Fruit fly (Drosophila melanogaster) whole organism, embryonic: Measurements from ENCODE around the gene glob3.
A peak's percentile ranks its signal among the peaks of the same experiment; 100 is the strongest.

Experiments used
- Bteb2 ChIP-seq: fragments of 200-800 bp; sonication (Bioruptor generic); optimal IDR thresholded peaks from 2 replicates; lab custom pipeline; 2016; ENCODE audit warnings: missing biosample characterization, missing genetic modification characterization
- CG10462 ChIP-seq: fragments of 200-800 bp; sonication (Bioruptor generic); optimal IDR thresholded peaks from 2 replicates; lab custom pipeline; 2016; ENCODE audit warnings: missing biosample characterization, missing genetic modification characterization
- CG10543 ChIP-seq: fragments of 200-800 bp; sonication (Bioruptor generic); optimal IDR thresholded peaks from 3 replicates; lab custom pipeline; 2017; ENCODE audit warnings: missing biosample characterization, mild to moderate bottlenecking, missing genetic modification characterization, moderate library complexity
- CG11504 ChIP-seq: fragments of 200-800 bp; sonication (Bioruptor generic); optimal IDR thresholded peaks from 3 replicates; lab custom pipeline; 2019; ENCODE audit warnings: missing biosample characterization, mild to moderate bottlenecking, missing genetic modification characterization, moderate library complexity
- CG12219 ChIP-seq: fragments of 200-800 bp; sonication (Bioruptor generic); optimal IDR thresholded peaks from 3 replicates; lab custom pipeline; 2018; ENCODE audit warnings: missing biosample characterization, mild to moderate bottlenecking, missing genetic modification characterization
- CG12236 ChIP-seq: fragments of 200-800 bp; sonication (Bioruptor generic); optimal IDR thresholded peaks from 2 replicates; lab custom pipeline; 2016; ENCODE audit warnings: missing biosample characterization, missing genetic modification characterization
- CG13424 ChIP-seq: fragments of 200-800 bp; sonication (Bioruptor generic); optimal IDR thresholded peaks from 2 replicates; lab custom pipeline; 2019; ENCODE audit warnings: missing biosample characterization, mild to moderate bottlenecking, missing genetic modification characterization, moderate library complexity
- CG17568 ChIP-seq: fragments of 200-800 bp; sonication (Bioruptor generic); optimal IDR thresholded peaks from 2 replicates; lab custom pipeline; 2018; ENCODE audit warnings: missing biosample characterization, mild to moderate bottlenecking, missing genetic modification characterization, moderate library complexity
- CG18599 ChIP-seq: fragments of 200-800 bp; sonication (Bioruptor generic); optimal IDR thresholded peaks from 3 replicates; lab custom pipeline; 2017; ENCODE audit warnings: missing biosample characterization, missing genetic modification characterization, mild to moderate bottlenecking, moderate library complexity, missing genetic modification reagents
- CG2875 ChIP-seq: fragments of 200-800 bp; sonication (Bioruptor generic); optimal IDR thresholded peaks from 2 replicates; lab custom pipeline; 2017; ENCODE audit warnings: missing biosample characterization, mild to moderate bottlenecking, missing genetic modification characterization, missing genetic modification reagents
- CG32532 ChIP-seq: fragments of 200-800 bp; sonication (Bioruptor generic); IDR thresholded peaks from 2 replicates; pipeline ENCODE4 v1.3.6; 2022; ENCODE audit warnings: missing biosample characterization, missing genetic modification characterization
- CG32772 ChIP-seq: fragments of 200-800 bp; sonication (Bioruptor generic); IDR thresholded peaks from 2 replicates; pipeline ENCODE4 v1.3.6; 2022; ENCODE audit warnings: missing biosample characterization, missing genetic modification characterization
- CG33557 ChIP-seq: fragments of 200-800 bp; sonication (Bioruptor generic); optimal IDR thresholded peaks from 2 replicates; lab custom pipeline; 2019; ENCODE audit warnings: missing biosample characterization, mild to moderate bottlenecking, missing genetic modification characterization, moderate library complexity
- CG5953 ChIP-seq: fragments of 200-800 bp; sonication (Bioruptor generic); IDR thresholded peaks from 2 replicates; pipeline ENCODE4 v1.3.6; 2022; ENCODE audit warnings: missing biosample characterization, missing genetic modification characterization
- CG6272 ChIP-seq: fragments of 200-800 bp; sonication (Bioruptor generic); IDR thresholded peaks from 2 replicates; pipeline ENCODE4 v1.3.6; 2022; ENCODE audit warnings: missing biosample characterization, missing genetic modification characterization
- CG7839 ChIP-seq: fragments of 200-800 bp; sonication (Bioruptor generic); optimal IDR thresholded peaks from 3 replicates; lab custom pipeline; 2018; ENCODE audit warnings: missing biosample characterization, mild to moderate bottlenecking, missing genetic modification characterization, moderate library complexity
- CG7987 ChIP-seq: fragments of 200-800 bp; sonication (Bioruptor generic); optimal IDR thresholded peaks from 2 replicates; lab custom pipeline; 2018; ENCODE audit warnings: missing biosample characterization, mild to moderate bottlenecking, missing genetic modification characterization, moderate library complexity
- CG8359 ChIP-seq: fragments of 200-800 bp; sonication (Bioruptor generic); optimal IDR thresholded peaks from 2 replicates; lab custom pipeline; 2017; ENCODE audit warnings: missing biosample characterization, mild to moderate bottlenecking, missing genetic modification characterization, borderline replicate concordance
- CG8765 ChIP-seq: fragments of 200-800 bp; sonication (Bioruptor generic); IDR thresholded peaks from 2 replicates; pipeline ENCODE4 v1.3.6; 2022; ENCODE audit warnings: missing biosample characterization, missing genetic modification characterization
- Deaf1 ChIP-seq: fragments of 200-800 bp; optimal IDR thresholded peaks from 3 replicates; lab custom pipeline; 2019; ENCODE audit warnings: missing biosample characterization, mild to moderate bottlenecking, missing genetic modification characterization, moderate library complexity
- Dll ChIP-seq: fragments of 200-800 bp; sonication (Bioruptor generic); IDR thresholded peaks from 4 replicates; pipeline ENCODE4 v1.3.6; 2022; ENCODE audit warnings: missing biosample characterization, missing genetic modification characterization; ENCODE audit not compliant: partially characterized antibody
- Dref ChIP-seq: fragments of 200-800 bp; sonication (Bioruptor generic); IDR thresholded peaks from 2 replicates; pipeline ENCODE4 v1.3.6; 2022; ENCODE audit warnings: missing biosample characterization, missing genetic modification characterization
- Med ChIP-seq: fragments of 200-800 bp; sonication (Bioruptor generic); peaks from one replicate; lab custom pipeline; 2016; ENCODE audit warnings: missing biosample characterization, missing genetic modification characterization, mild to moderate bottlenecking, inconsistent platforms, moderate library complexity
- Oli ChIP-seq: fragments of 200-800 bp; sonication (Bioruptor generic); optimal IDR thresholded peaks from 2 replicates; lab custom pipeline; 2018; ENCODE audit warnings: missing biosample characterization, mild to moderate bottlenecking, missing genetic modification characterization, moderate library complexity
- Poxn ChIP-seq: fragments of 200-800 bp; sonication (Bioruptor generic); IDR thresholded peaks from 2 replicates; pipeline ENCODE4 v1.3.6; 2022; ENCODE audit warnings: missing biosample characterization, missing genetic modification characterization
- Ptx1 ChIP-seq: fragments of 200-800 bp; sonication (Bioruptor generic); IDR thresholded peaks from 2 replicates; pipeline ENCODE4 v1.3.6; 2022; ENCODE audit warnings: missing biosample characterization, missing genetic modification characterization
- Sry-δ ChIP-seq: fragments of 200-800 bp; sonication (Bioruptor generic); optimal IDR thresholded peaks from 2 replicates; lab custom pipeline; 2016; ENCODE audit warnings: missing biosample characterization, missing genetic modification characterization
- Ssrp ChIP-seq: fragments of 200-800 bp; sonication (Bioruptor generic); optimal IDR thresholded peaks from 2 replicates; lab custom pipeline; 2018; ENCODE audit warnings: missing biosample characterization, mild to moderate bottlenecking, missing genetic modification characterization, moderate library complexity
- Taf1 ChIP-seq: fragments of 200-800 bp; sonication (Bioruptor generic); IDR thresholded peaks from 2 replicates; pipeline ENCODE4 v1.3.6; 2022; ENCODE audit warnings: missing biosample characterization, missing genetic modification characterization
- abd-A ChIP-seq: fragments of 200-800 bp; sonication (Bioruptor generic); optimal IDR thresholded peaks from 3 replicates; lab custom pipeline; 2019; ENCODE audit warnings: missing biosample characterization, mild to moderate bottlenecking, missing genetic modification characterization, moderate library complexity
- aop ChIP-seq: fragments of 200-800 bp; sonication (Bioruptor generic); IDR thresholded peaks from 2 replicates; pipeline ENCODE4 v1.3.6; 2022; ENCODE audit warnings: missing biosample characterization, missing genetic modification characterization
- ash1 ChIP-seq: fragments of 200-800 bp; sonication (Bioruptor generic); optimal IDR thresholded peaks from 2 replicates; lab custom pipeline; 2018; ENCODE audit warnings: missing biosample characterization, mild to moderate bottlenecking, missing genetic modification characterization
- cas ChIP-seq: fragments of 200-800 bp; sonication (Bioruptor generic); IDR thresholded peaks from 2 replicates; pipeline ENCODE4 v1.3.6; 2022; ENCODE audit warnings: missing biosample characterization, missing genetic modification characterization
- crol ChIP-seq: fragments of 200-800 bp; sonication (Bioruptor generic); IDR thresholded peaks from 2 replicates; pipeline ENCODE4 v1.3.6; 2022; ENCODE audit warnings: missing biosample characterization, missing genetic modification characterization
- dimm ChIP-seq: fragments of 200-800 bp; sonication (Bioruptor generic); IDR thresholded peaks from 2 replicates; pipeline ENCODE4 v1.3.6; 2022; ENCODE audit warnings: missing biosample characterization, missing genetic modification characterization
- eve ChIP-seq, 2 experiments: fragments of >200 bp; optimal IDR thresholded peaks; 2 replicates each; lab custom pipeline; 2017; ENCODE audit warnings: missing biosample characterization in 2 of 2, missing genetic modification characterization in 2 of 2
- eyg ChIP-seq: fragments of 200-800 bp; sonication (Bioruptor generic); optimal IDR thresholded peaks from 3 replicates; lab custom pipeline; 2016; ENCODE audit warnings: missing biosample characterization, missing genetic modification characterization
- gem ChIP-seq: fragments of 200-800 bp; sonication (Bioruptor generic); optimal IDR thresholded peaks from 2 replicates; lab custom pipeline; 2019; ENCODE audit warnings: missing biosample characterization, mild to moderate bottlenecking, missing genetic modification characterization, moderate library complexity
- gsb-n ChIP-seq: fragments of 200-800 bp; sonication (Bioruptor generic); optimal IDR thresholded peaks from 3 replicates; lab custom pipeline; 2018; ENCODE audit warnings: missing biosample characterization, mild to moderate bottlenecking, missing genetic modification characterization
- ham ChIP-seq: fragments of 200-800 bp; sonication (Bioruptor generic); IDR thresholded peaks from 2 replicates; pipeline ENCODE4 v1.3.6; 2022; ENCODE audit warnings: missing biosample characterization, missing genetic modification characterization
- mirr ChIP-seq: fragments of 200-800 bp; sonication (Bioruptor generic); optimal IDR thresholded peaks from 3 replicates; lab custom pipeline; 2018; ENCODE audit warnings: missing biosample characterization, mild to moderate bottlenecking, missing genetic modification characterization
- nom ChIP-seq: fragments of 200-800 bp; sonication (Bioruptor generic); optimal IDR thresholded peaks from 2 replicates; lab custom pipeline; 2017; ENCODE audit warnings: missing biosample characterization, missing genetic modification characterization, mild to moderate bottlenecking, moderate library complexity, missing genetic modification reagents
- oc ChIP-seq: fragments of 200-800 bp; sonication (Bioruptor generic); optimal IDR thresholded peaks from 2 replicates; lab custom pipeline; 2018; ENCODE audit warnings: missing biosample characterization, mild to moderate bottlenecking, missing genetic modification characterization, moderate library complexity
- otp ChIP-seq: fragments of 200-800 bp; sonication (Bioruptor generic); IDR thresholded peaks from 3 replicates; pipeline ENCODE4, ENCODE4 v1.3.6; 2022; ENCODE audit warnings: missing biosample characterization, missing genetic modification characterization
- sens ChIP-seq: fragments of 200-800 bp; sonication (Bioruptor generic); peaks from one replicate; lab custom pipeline; 2016; ENCODE audit warnings: missing biosample characterization, missing genetic modification characterization
- tin ChIP-seq: fragments of 200-800 bp; sonication (Bioruptor generic); optimal IDR thresholded peaks from 3 replicates; lab custom pipeline; 2016; ENCODE audit warnings: missing biosample characterization, missing genetic modification characterization
- toy ChIP-seq: fragments of 200-800 bp; sonication (Bioruptor generic); IDR thresholded peaks from 2 replicates; pipeline ENCODE4 v1.3.6; 2022; ENCODE audit warnings: missing biosample characterization, missing genetic modification characterization
- unpg ChIP-seq: fragments of 200-800 bp; sonication (Bioruptor generic); optimal IDR thresholded peaks from 3 replicates; lab custom pipeline; 2018; ENCODE audit warnings: missing biosample characterization, mild to moderate bottlenecking, missing genetic modification characterization, moderate library complexity
- wdn ChIP-seq: fragments of 200-800 bp; sonication (Bioruptor generic); IDR thresholded peaks from 2 replicates; pipeline ENCODE4 v1.3.6; 2022; ENCODE audit warnings: missing biosample characterization, missing genetic modification characterization
- zfh1 ChIP-seq: fragments of 200-800 bp; sonication (Bioruptor generic); IDR thresholded peaks from 3 replicates; pipeline ENCODE4 v1.3.6; 2022; ENCODE audit warnings: missing biosample characterization, missing genetic modification characterization

The glob3 gene

DNA sequence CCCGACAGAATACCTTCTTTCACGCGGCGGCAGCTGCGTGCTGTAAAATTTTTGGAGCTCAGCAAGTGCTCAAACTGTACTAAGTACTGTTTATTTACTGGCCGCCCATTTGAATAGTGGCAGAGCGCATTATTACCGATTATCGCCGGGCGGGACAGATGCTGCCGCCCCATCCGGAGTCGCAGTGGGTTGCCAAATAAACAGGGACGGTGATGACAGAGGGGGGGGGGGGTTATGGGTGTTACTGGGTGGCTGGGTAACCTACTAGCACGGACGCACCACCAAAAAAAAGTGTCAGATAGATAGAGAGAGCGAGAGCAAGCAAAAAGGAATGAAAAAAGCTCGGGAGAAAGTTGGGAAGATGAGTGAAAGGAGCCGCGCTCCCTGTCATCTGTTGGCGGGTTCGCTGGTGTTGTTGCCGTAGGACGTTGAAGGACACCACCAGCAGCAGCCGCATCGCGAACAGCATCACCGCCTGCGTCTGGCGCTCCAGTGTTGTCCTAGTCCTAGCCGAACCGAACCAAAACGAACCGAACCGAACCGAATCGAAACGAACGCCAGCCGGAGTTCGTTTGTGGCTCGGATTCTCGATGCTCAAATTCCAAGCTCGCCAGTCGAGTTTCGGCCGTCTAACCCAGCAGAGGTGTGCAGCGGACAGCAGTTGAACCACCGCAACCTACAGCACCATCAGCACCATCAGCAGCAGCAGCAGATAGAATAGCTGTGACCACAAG lies 28.0 kb upstream of the glob3 start, which contains the start of gene CG11000 (continued):
- no peak for TF ChIP-seq unpg (GFP tag; lab: Kevin White, UChicago)
- TF ChIP-seq CG2875, result no peak
- TF ChIP-seq crol (GFP tag; lab: Robert Waterston, UW), result peak; percentile 49; the same call in 1 of the 2 replicates
- TF ChIP-seq eyg (GFP tag; lab: Kevin White, UChicago), result no peak
- TF ChIP-seq mirr (GFP tag; lab: Kevin White, UChicago), result no peak
- TF ChIP-seq Ptx1 (GFP tag; lab: Robert Waterston, UW), result no peak
- TF ChIP-seq CG7839 (tag; lab: Kevin White, UChicago), result no peak
- no peak for TF ChIP-seq Bteb2 (GFP tag; lab: Kevin White, UChicago)
- no peak for TF ChIP-seq CG8765
- TF ChIP-seq otp (GFP tag; lab: Robert Waterston, UW), result no peak
- TF ChIP-seq abd-A (tag; lab: Kevin White, UChicago), result peak; percentile 89
- no peak for TF ChIP-seq eve (GFP tag; optimal IDR thresholded peaks at IDR 0.05; lab: Kevin White, UChicago)
- no peak for TF ChIP-seq ham (GFP tag; lab: Robert Waterston, UW)
- TF ChIP-seq Oli (tag; lab: Kevin White, UChicago), result no peak
- no peak for TF ChIP-seq gsb-n (tag; lab: Kevin White, UChicago)
- no peak for TF ChIP-seq CG10462 (GFP tag; lab: Kevin White, UChicago)
- TF ChIP-seq zfh1 (GFP tag; lab: Robert Waterston, UW), result no peak
- TF ChIP-seq Deaf1 (tag; lab: Kevin White, UChicago), result peak; percentile 98
- TF ChIP-seq nom (GFP tag; lab: Kevin White, UChicago), result no peak
- no peak for TF ChIP-seq aop (GFP tag; lab: Robert Waterston, UW)
- no peak for TF ChIP-seq Taf1
- no peak for TF ChIP-seq CG12219 (GFP tag; lab: Kevin White, UChicago)
- TF ChIP-seq CG6272 (GFP tag; lab: Robert Waterston, UW), result no peak
- no peak for TF ChIP-seq wdn (GFP tag; lab: Robert Waterston, UW)
- peak; percentile 58 for TF ChIP-seq Med (GFP tag; lab: Kevin White, UChicago)
- TF ChIP-seq CG11504 (tag; lab: Kevin White, UChicago), result no peak
- TF ChIP-seq CG13424 (tag; lab: Kevin White, UChicago), result no peak
- no peak for TF ChIP-seq Sry-δ (GFP tag; lab: Kevin White, UChicago)
- no peak for TF ChIP-seq Dll (GFP tag; lab: Robert Waterston, UW)
- TF ChIP-seq CG8359 (GFP tag; lab: Kevin White, UChicago), result no peak
- TF ChIP-seq gem, result no peak
- no peak for TF ChIP-seq CG7987 (GFP tag; lab: Kevin White, UChicago)
- TF ChIP-seq CG17568 (GFP tag; lab: Kevin White, UChicago), result no peak
- no peak for TF ChIP-seq sens (GFP tag; lab: Kevin White, UChicago)
- TF ChIP-seq CG5953 (GFP tag; lab: Robert Waterston, UW), result no peak

DNA sequence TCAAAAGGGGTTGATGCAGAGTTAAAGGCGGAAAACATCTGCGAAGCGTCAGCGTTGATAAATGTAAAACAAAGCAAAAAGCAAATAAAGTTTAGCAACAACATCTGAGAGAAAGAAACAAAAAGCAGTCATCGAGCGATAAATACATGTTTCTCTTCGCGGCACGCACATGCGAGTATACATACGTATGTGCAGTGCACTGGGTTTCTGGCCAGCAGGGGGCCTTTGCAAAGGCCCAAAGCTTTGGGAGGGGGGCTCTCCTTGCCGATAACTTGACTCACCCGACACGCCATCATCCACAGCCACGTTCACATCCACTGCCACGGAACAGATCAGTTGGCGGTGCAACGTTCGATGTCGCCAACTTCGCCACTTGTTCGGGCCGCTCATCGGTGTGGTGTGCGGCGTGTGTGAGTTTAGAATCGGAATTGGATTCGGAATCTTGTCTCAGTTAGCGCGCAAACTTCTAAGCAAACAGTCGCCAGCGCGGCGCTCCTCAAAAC lies 16.7 kb upstream of the glob3 start, which contains the start of gene CG42675:
TSS of gene CG42675 (plus strand) at position 453 of the 503 bp plus-strand sequence.
- TF ChIP-seq toy (no peak), CG32772 (no peak), CG5953 (GFP tag; lab: Robert Waterston, UW) (no peak), CG12236 (GFP tag; lab: Kevin White, UChicago) (no peak), Bteb2 (GFP tag; lab: Kevin White, UChicago) (no peak), CG33557 (no peak), tin (GFP tag; lab: Kevin White, UChicago) (no peak), Dref (no peak), Ssrp (tag; lab: Kevin White, UChicago) (no peak), CG18599 (GFP tag; lab: Kevin White, UChicago) (no peak), cas (GFP tag; lab: Robert Waterston, UW) (no peak), Poxn (GFP tag; lab: Robert Waterston, UW) (no peak), ash1 (no peak), Deaf1 (tag; lab: Kevin White, UChicago) (peak; percentile 25), oc (tag; lab: Kevin White, UChicago) (no peak), CG10543 (no peak), dimm (no peak), CG32532 (0 out of 2 replicates have a peak, but pooled peaks have one; percentile 16)
